Worm (Caenorhabditis elegans) whole organism, L4/young adult: ENCODE results near the gene clec-243.
"Not testable (repeated sequence)": the region's sequence is repeated elsewhere in the genome, so short reads cannot be mapped to it uniquely, and the experiment has no call there.

Experiments
- W03F9.2 ChIP-seq: fragments of 150-350 bp; optimal IDR thresholded peaks from 2 replicates; lab custom pipeline; 2014; ENCODE audit warnings: missing biosample characterization, missing genetic modification characterization
- dao-5 ChIP-seq: sonication (generic microtip); optimal IDR thresholded peaks from 2 replicates; lab custom pipeline; 2016; ENCODE audit warnings: missing genotype, missing genetic modification characterization, moderate library complexity, missing compliant biosample characterization
- him-1 ChIP-seq: sonication (generic microtip); optimal IDR thresholded peaks from 2 replicates; lab custom pipeline; 2016; ENCODE audit warnings: missing genotype, missing genetic modification reagents, missing genetic modification characterization, missing compliant biosample characterization

Gene clec-243

DNA sequence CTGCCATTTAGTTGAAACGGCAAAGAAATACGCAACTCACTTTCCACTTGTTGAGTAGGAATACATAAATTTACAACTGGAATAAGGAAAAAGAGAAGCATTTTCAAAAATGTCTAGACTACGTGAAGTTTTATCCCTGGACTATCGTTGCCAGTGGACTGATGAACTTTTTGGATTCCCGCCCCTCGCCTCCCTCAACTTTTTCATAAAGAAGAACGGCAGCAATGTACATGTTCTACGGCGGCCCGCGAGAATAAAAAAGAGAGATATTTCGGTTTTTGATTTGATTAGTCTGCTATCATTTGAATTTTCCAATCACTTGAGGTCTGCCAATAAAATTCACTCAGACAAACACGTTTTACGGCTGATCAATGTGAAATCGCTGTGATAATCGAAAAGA lies at the start of gene clec-243:
TSS of gene clec-243 (minus strand) at position 101 of the 400 bp plus-strand sequence.
- TF ChIP-seq dao-5 (tag; lab: Kevin White, UChicago) (no peak), W03F9.2 (tag; lab: Kevin White, UChicago) (no peak), him-1 (tag; lab: Kevin White, UChicago) (no peak)

DNA sequence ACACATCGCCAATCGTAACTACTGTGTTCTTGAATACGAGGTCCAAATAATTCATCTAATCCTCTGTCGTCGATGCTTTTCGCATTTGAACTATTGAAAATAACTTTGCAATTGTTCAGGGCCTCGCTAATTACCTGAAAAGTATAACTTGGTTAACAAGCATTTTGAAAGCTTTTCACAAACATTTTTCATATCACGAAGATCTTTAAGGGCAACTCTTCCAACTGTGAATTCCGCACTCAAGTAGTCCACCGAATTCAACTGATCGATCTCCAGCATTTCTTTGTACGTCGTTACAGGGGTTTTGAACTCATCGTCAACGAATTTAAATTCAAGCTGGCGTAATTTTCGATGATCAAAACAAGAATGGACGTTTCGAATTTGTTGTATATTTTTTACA lies 47.6 kb upstream of the clec-243 start:
- TF ChIP-seq him-1 (tag; lab: Kevin White, UChicago) = no peak
- no peak for TF ChIP-seq W03F9.2 (tag; lab: Kevin White, UChicago)
- TF ChIP-seq dao-5 (tag; lab: Kevin White, UChicago) = no peak

DNA sequence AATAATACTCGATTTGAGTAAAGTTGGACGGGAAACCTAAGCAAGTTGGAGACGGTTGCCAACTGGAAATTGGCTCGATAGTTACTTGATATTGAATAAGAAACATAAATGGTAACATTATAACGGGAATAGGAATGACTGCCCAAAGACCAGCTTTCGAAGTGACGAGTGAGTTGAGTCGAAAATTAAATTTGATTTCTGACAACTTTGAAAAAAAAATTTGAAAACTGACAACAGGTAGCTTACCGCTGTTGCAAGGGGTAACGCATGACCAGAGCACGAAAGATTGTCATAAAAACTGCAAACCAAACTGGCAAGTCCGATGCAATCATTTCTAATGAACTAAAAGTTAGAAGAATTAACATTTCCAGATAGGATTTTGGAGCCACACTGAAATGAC lies 43.9 kb upstream of the clec-243 start:
- TF ChIP-seq dao-5 (tag; lab: Kevin White, UChicago) = no peak
- no peak for TF ChIP-seq him-1 (tag; lab: Kevin White, UChicago)
- no peak for TF ChIP-seq W03F9.2 (tag; lab: Kevin White, UChicago)

DNA sequence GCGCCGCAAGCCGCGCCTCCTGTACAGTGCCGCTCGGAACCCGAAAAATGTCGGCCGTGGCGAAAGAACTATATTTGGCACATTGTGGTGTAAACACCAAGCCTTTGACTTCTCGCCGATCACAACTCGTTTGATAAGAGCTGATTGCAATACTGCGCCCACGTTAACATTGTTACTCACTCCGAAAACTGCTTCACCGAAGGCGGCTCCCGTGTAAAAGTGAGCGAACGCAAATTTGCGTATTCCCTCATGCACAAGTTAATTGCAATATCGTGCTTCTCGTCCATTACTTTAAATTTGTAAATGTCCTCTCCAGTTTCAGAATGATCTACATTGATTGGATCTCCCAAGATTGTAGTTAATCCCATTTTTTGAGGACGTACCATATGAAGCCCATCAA lies 35.3 kb upstream of the clec-243 start:
- TF ChIP-seq him-1 (tag; lab: Kevin White, UChicago) (no peak), dao-5 (tag; lab: Kevin White, UChicago) (no peak), W03F9.2 (tag; lab: Kevin White, UChicago) (no peak)

DNA sequence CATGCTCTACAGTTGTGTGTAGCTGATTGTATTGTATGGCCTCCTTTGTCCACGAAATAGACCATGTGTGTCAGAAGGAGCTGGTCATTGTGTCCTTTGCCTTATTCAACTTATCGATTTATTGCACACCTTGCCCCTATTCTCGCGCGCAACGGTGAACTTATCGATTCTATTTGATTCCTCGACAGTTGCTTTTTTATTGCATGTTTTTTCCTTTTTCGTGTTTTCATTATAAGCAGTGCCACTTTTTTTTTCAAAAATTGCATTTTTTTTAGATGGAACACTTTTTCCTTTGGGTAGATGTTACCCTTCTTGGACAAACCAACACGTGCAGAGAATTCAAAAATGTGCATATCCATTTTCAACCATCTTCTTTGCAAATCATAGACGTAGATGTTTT lies 24.4 kb upstream of the clec-243 start, which contains the start of gene K10G4.10:
TSS of gene K10G4.10 (plus strand) at position 301 of the 400 bp plus-strand sequence.
- no peak for TF ChIP-seq him-1 (tag; lab: Kevin White, UChicago)
- TF ChIP-seq W03F9.2 (tag; lab: Kevin White, UChicago) = no peak
- TF ChIP-seq dao-5 (tag; lab: Kevin White, UChicago) = no peak

DNA sequence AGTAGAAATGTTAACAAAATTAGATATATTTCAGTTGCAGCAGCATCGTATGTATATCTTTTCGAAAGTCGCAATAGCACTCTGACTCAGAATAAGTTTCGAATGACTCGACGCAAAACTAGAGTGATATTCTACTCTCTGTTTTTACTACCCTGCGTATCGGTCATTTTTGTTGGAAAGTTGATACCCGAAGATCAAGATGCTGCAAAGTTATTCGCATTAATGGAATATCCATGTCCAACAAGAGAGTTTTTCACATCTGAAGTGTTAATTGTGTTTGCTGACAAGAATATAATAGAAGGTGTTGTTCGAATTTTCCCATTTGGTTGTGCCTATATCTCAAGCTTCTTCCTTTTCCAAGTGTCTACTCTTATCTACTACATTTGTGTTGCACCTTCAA lies 23.3 kb upstream of the clec-243 start:
- TF ChIP-seq him-1 (tag; lab: Kevin White, UChicago) (no peak), W03F9.2 (tag; lab: Kevin White, UChicago) (no peak), dao-5 (tag; lab: Kevin White, UChicago) (no peak)

DNA sequence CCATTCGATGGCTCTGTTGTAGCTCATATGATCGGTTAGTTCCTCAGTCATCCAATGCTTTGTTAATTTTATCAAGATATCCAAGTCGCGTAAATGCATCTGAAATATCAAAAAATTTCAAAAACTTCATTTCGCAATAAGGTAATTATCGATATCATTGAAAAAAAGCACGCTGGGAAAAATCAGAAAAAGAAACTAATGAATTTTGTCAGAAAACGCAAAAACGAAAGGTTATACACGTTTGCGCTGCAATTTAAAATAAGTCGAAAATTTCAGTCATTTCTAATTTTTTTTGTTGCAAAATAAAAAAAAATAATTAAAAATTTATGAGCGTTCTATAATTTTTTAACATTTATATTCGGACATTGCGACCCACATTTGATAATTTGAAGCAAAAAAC lies 16.0 kb upstream of the clec-243 start, which contains the start of gene K10G4.3:
TSS of gene K10G4.3 (minus strand) at position 101 of the 400 bp plus-strand sequence.
- TF ChIP-seq W03F9.2, him-1, dao-5 (tag; lab: Kevin White, UChicago): not testable (repeated sequence)

DNA sequence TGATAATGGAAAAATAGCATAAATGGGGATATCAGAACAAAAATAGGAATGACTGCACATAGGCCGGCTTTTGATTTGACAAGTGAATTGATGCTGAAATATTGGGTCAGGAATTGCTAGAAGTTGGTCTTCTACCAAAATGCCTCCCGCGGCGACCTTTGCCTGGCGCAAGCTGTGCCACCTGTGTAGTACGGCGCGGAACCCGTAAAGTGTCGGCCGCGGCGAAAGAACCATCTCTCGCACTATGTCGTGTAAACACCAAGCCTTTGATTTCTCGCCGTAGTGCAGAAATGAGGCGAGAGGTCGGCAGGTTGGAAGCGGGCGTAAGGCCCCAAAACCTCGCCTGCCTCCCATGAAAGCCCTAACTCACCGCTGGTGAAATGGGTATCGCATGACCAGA lies 12.6 kb upstream of the clec-243 start:
- TF ChIP-seq dao-5 (tag; lab: Kevin White, UChicago) = no peak

DNA sequence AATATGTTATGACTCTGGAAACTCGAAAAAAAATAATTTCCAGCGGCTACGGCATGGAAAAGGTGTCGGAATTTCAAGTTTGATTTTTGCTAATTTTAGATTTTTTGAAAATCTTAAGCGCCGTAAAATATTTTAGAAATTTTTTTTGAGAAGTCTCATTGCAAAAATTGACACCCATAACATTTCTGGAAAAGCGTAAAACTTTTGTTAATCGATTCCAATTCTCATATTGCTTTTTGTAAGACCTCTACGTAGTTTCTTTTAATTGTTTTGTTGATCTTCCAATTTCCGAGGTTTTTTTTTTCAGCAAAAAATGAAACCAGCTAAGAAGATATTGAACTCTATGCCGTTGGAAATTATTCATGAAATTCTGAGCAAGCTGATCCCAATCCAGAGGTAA lies 10.1 kb upstream of the clec-243 start, which contains the start of gene fbxa-85:
TSS of gene fbxa-85 (plus strand) at position 301 of the 400 bp plus-strand sequence.
- no peak for TF ChIP-seq W03F9.2 (tag; lab: Kevin White, UChicago)
- TF ChIP-seq him-1 (tag; lab: Kevin White, UChicago) = no peak
- no peak for TF ChIP-seq dao-5 (tag; lab: Kevin White, UChicago)

DNA sequence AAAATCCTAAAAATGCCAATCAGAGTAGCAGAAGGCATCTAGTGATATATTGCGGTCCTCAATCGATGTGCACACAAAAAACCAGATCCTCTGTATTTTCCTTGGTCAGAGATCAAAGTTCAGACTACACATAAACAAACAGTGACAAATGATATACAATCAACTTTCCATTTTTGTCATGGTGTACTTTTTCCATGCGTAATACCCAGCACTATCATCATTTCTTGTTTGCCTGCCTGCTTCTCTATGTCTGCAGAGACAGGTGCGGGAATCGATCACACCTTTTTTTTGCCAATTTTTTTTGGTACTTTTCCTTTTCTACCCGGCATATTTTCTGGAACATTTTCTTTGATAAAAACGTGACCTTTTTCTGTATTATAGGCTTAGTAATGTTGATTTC lies 9.4 kb upstream of the clec-243 start:
- TF ChIP-seq him-1 (tag; lab: Kevin White, UChicago) = no peak
- TF ChIP-seq W03F9.2 (tag; lab: Kevin White, UChicago) = no peak
- no peak for TF ChIP-seq dao-5 (tag; lab: Kevin White, UChicago)

DNA sequence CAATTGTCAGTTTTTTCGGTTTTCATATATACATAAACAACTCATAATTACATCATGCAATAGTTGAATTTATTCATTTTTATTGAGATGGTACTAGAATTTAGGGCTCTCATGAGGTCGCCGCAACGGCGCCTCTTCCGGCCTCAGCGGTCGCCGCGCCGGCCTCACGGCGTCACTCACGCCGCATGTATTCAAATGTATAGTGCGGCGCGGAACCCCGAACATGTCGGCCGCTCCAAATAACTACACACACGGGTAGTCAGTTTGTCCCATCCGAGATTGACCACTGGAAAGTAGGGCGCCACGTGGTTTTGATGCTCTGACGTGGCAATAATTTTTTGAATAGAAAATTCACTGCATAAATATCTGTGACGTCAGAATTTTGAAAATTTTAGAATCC lies 8.8 kb upstream of the clec-243 start:
- TF ChIP-seq him-1 (tag; lab: Kevin White, UChicago) (no peak), dao-5 (tag; lab: Kevin White, UChicago) (no peak), W03F9.2 (tag; lab: Kevin White, UChicago) (no peak)

DNA sequence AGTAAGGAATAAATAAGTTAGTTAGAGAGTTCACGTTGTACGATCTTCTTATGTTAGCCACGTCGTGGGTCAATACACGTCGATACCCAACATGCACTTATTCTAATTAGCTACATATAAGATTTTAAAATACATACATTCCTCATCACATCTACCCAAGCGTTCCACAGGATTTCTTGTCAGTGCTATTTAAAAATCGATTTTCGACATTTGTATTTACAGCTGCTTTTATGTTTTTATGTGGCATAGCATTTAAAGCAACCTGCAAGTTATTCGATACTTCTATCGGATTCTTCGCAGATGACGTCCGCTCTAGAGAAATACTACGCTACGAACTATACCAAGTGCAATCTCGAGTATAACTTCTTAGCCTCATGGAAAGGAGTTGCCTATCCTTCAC lies 6.6 kb upstream of the clec-243 start, which contains the start of gene srh-115:
TSS of gene srh-115 (plus strand) at position 301 of the 400 bp plus-strand sequence.
- TF ChIP-seq W03F9.2 (tag; lab: Kevin White, UChicago) (no peak), him-1 (tag; lab: Kevin White, UChicago) (no peak)

DNA sequence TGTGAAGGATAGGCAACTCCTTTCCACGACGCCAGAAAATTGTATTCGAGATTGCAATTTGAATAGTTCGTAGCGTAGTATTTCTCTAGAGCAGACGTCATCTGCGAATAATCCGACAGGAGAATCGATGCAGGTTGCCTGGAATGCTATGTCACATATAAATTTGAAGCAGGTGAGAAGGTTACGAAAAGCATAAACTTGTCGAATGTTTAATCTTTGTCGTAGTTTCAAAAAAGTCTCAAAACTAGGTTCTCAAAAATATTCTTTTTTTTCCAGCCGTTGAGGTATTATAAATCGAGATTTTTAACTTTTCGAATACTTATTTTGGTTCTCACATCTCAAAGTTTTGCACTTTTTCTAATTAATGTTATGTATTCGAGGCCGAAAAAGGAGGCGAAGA lies 6.2 kb upstream of the clec-243 start, which contains the start of gene srh-116:
TSS of gene srh-116 (minus strand) at position 101 of the 400 bp plus-strand sequence.
- not testable (repeated sequence) for TF ChIP-seq him-1, dao-5, W03F9.2 (tag; lab: Kevin White, UChicago)

DNA sequence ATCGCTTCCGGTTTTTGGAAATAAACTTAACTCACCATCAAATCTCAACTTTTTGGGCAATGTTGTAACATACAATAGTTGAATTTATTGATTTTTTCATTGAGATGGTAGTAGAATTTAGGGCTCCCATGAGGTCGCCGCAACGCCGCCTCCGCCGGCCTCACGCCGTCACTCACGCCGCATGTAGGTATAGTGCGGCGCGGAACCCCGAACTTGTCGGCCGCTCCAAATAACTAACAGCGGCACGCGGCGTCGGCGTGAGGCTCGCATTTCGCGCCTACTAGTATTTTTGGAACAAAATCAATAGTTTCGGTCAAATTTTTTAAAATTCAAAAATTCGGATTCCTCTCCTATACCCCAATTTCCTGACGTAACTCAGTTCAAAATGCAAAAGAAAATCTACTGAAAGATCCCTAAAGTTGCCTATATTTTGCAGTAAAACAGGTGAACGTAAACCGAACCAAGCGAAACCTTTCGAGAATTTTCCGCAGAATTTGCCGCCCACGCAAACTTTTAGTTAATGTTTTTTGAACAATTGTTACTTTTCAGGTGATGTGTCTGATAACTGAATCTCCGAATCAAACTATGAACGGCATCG lies 2.6 kb upstream of the clec-243 start, which contains the start of gene Y61B8A.6:
TSS of gene Y61B8A.6 (plus strand) at position 548 of the 598 bp plus-strand sequence.
- TF ChIP-seq W03F9.2 (tag; lab: Kevin White, UChicago) = no peak
- TF ChIP-seq him-1 (tag; lab: Kevin White, UChicago) = no peak
- TF ChIP-seq dao-5 (tag; lab: Kevin White, UChicago) = no peak
